Fruit fly (Drosophila melanogaster): ENCODE data around the gene CG45207.
A peak's percentile ranks its signal among the peaks of the same experiment; 100 is the strongest.

Gene CG45207

dm6 chr3R:15788221-15788620, 13.1 kb upstream of the CG45207 start, which contains the start of gene Uros2:
Uros2 (plus strand) TSS chr3R:15788521.
- TF ChIP-seq pad (GFP tag; optimal IDR thresholded peaks at IDR 0.05) (no peak), CG14711 (tag; optimal IDR thresholded peaks at IDR 0.05) (no peak), Crg-1 (GFP tag; optimal IDR thresholded peaks at IDR 0.05) (no peak), CG7045 (GFP tag; optimal IDR thresholded peaks at IDR 0.05) (no peak), bab1 (GFP tag; optimal IDR thresholded peaks at IDR 0.05) (no peak), Mnt (GFP tag; optimal IDR thresholded peaks at IDR 0.05) (no peak)

dm6 chr3R:15786538-15786937, 11.4 kb upstream of the CG45207 start, which contains the start of gene CG9590:
CG9590 (plus strand) TSS chr3R:15786703.
- TF ChIP-seq CG5204 (GFP tag; optimal IDR thresholded peaks at IDR 0.05) (no peak), bab1 (GFP tag; optimal IDR thresholded peaks at IDR 0.05) (peak; percentile 0), Hr96 (GFP tag; optimal IDR thresholded peaks at IDR 0.05) (no peak), CG7101 (tag; optimal IDR thresholded peaks at IDR 0.05) (no peak), Mnt (GFP tag; optimal IDR thresholded peaks at IDR 0.05) (no peak), Crg-1 (GFP tag; optimal IDR thresholded peaks at IDR 0.05) (no peak), pad (GFP tag; optimal IDR thresholded peaks at IDR 0.05) (no peak)

dm6 chr3R:15784298-15784697, 9.2 kb upstream of the CG45207 start:
- TF ChIP-seq tj (GFP tag; optimal IDR thresholded peaks at IDR 0.05): no peak
- TF ChIP-seq CG12768 (GFP tag; optimal IDR thresholded peaks at IDR 0.05): no peak
- no peak for TF ChIP-seq CG5204 (GFP tag; optimal IDR thresholded peaks at IDR 0.05)
- no peak for TF ChIP-seq ovo (GFP tag; optimal IDR thresholded peaks at IDR 0.05)
- TF ChIP-seq Mnt (GFP tag; optimal IDR thresholded peaks at IDR 0.05): no peak
- no peak for TF ChIP-seq CG7101 (tag; optimal IDR thresholded peaks at IDR 0.05)
- TF ChIP-seq Clk (GFP tag; optimal IDR thresholded peaks at IDR 0.05): no peak
- no peak for TF ChIP-seq pad (GFP tag; optimal IDR thresholded peaks at IDR 0.05)
- no peak for TF ChIP-seq Crg-1 (GFP tag; optimal IDR thresholded peaks at IDR 0.05)
- TF ChIP-seq CG11617 (GFP tag; optimal IDR thresholded peaks at IDR 0.05): no peak
- no peak for TF ChIP-seq CG7045 (GFP tag; optimal IDR thresholded peaks at IDR 0.05)
- TF ChIP-seq kay (GFP tag; ENCODE audit: borderline replicate concordance): no peak
- no peak for TF ChIP-seq CG33017 (tag; optimal IDR thresholded peaks at IDR 0.05)
- no peak for TF ChIP-seq toe (GFP tag; optimal IDR thresholded peaks at IDR 0.05)
- no peak for TF ChIP-seq Hr96 (GFP tag; optimal IDR thresholded peaks at IDR 0.05)

DNA sequence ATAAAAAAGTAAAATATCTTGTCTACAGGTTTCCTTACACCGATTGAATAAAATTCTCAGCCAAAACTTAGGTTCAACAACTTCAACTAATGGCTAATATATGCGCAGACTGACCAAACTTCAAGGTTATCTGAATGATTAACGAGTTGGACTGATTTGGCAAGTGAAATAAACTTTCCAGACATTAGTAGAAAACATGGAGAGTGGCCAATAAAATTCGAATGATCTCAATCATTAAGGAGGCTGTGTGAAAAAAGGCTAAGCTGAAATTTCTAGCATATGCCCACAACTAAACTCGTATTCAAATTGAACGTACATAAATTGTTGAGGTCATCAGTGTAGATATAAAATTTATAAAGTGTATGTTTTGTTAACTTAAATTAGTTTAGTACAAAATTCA, 4.4 kb upstream of the CG45207 start, which contains the start of gene CG5614:
TSS of gene CG5614 (plus strand) at position 301 of the 400 bp plus-strand sequence.
- TF ChIP-seq kay (GFP tag; ENCODE audit: borderline replicate concordance) (no peak), Mnt (GFP tag; optimal IDR thresholded peaks at IDR 0.05) (no peak), bab1 (GFP tag; optimal IDR thresholded peaks at IDR 0.05) (no peak), Hr96 (GFP tag; optimal IDR thresholded peaks at IDR 0.05) (no peak), CG14711 (tag; optimal IDR thresholded peaks at IDR 0.05) (no peak)

DNA sequence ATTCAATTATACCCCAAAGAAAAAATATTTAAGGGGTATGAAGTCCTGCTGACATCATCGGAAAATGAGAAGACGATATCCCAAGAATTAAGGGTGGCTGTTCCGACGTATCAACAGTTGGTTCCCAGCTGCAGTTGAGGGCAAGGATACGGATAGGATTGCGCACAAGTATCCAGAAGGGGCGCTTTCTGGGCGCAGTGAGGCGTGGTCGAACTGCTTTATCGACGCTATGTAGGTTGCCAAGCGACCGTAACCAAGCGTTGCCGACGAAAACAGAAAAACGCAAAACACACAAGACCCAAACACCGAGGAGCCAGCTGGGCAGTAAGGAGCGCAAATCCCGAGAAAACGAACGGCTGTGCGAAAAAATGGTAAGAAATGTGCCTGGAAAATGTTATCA, 1.0 kb downstream of the CG45207 start, which contains the start of gene Ttc26:
TSS of gene Ttc26 (plus strand) at position 289 of the 400 bp plus-strand sequence.
- no peak for TF ChIP-seq pad (GFP tag; optimal IDR thresholded peaks at IDR 0.05)
- no peak for TF ChIP-seq kay (GFP tag; ENCODE audit: borderline replicate concordance)
- TF ChIP-seq bab1 (GFP tag; optimal IDR thresholded peaks at IDR 0.05): no peak
- TF ChIP-seq CG14711 (tag; optimal IDR thresholded peaks at IDR 0.05): no peak
- TF ChIP-seq tj (GFP tag; optimal IDR thresholded peaks at IDR 0.05): no peak
- TF ChIP-seq CG5204 (GFP tag; optimal IDR thresholded peaks at IDR 0.05): no peak
- no peak for TF ChIP-seq cic (GFP tag; optimal IDR thresholded peaks at IDR 0.05)
- TF ChIP-seq CG33017 (tag; optimal IDR thresholded peaks at IDR 0.05): no peak

dm6 chr3R:15768900-15769299, 6.2 kb downstream of the CG45207 start:
- TF ChIP-seq Hr96 (GFP tag; optimal IDR thresholded peaks at IDR 0.05) (no peak), cic (GFP tag; optimal IDR thresholded peaks at IDR 0.05) (no peak), ovo (GFP tag; optimal IDR thresholded peaks at IDR 0.05) (no peak), CG5204 (GFP tag; optimal IDR thresholded peaks at IDR 0.05) (no peak), Clk (GFP tag; optimal IDR thresholded peaks at IDR 0.05) (no peak)

DNA sequence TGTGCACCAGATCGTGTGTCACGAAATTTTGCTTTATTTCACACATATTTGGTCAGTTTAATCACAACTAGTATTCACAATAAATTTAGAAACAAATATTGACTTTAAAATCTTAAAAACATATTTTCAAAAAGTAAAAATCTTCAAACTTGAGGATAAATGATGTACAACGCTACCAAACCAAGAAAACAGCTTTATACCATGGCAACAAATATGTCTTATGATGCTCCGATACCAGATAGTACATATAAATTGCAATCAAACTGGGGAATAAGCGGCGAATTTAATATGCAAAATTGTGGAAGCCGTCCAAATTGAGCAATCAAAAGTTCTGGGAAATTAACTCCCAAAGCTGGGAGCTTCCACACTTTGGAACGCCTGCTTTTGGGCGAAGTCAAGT, 7.8 kb downstream of the CG45207 start, which contains the start of gene CG5623:
TSS of gene CG5623 (minus strand) at position 101 of the 400 bp plus-strand sequence.
- TF ChIP-seq CG5204 (GFP tag; optimal IDR thresholded peaks at IDR 0.05) (no peak), bab1 (GFP tag; optimal IDR thresholded peaks at IDR 0.05) (no peak), cic (GFP tag; optimal IDR thresholded peaks at IDR 0.05) (no peak), CG1620 (GFP tag; optimal IDR thresholded peaks at IDR 0.05) (no peak), ovo (GFP tag; optimal IDR thresholded peaks at IDR 0.05) (no peak), CG14711 (tag; optimal IDR thresholded peaks at IDR 0.05) (no peak), Clk (GFP tag; optimal IDR thresholded peaks at IDR 0.05) (no peak), CG7045 (GFP tag; optimal IDR thresholded peaks at IDR 0.05) (no peak), kay (GFP tag; ENCODE audit: borderline replicate concordance) (no peak), pad (GFP tag; optimal IDR thresholded peaks at IDR 0.05) (no peak), CG12768 (GFP tag; optimal IDR thresholded peaks at IDR 0.05) (no peak), cnc (optimal IDR thresholded peaks at IDR 0.05) (no peak)

- TF ChIP-seq ovo (GFP tag; optimal IDR thresholded peaks at IDR 0.05) (no peak), CG7101 (tag; optimal IDR thresholded peaks at IDR 0.05) (no peak), toe (GFP tag; optimal IDR thresholded peaks at IDR 0.05) (no peak), bab1 (GFP tag; optimal IDR thresholded peaks at IDR 0.05) (no peak), CG1620 (GFP tag; optimal IDR thresholded peaks at IDR 0.05) (no peak), tj (GFP tag; optimal IDR thresholded peaks at IDR 0.05) (no peak), pad (GFP tag; optimal IDR thresholded peaks at IDR 0.05) (no peak), kay (GFP tag; ENCODE audit: borderline replicate concordance) (no peak), Clk (GFP tag; optimal IDR thresholded peaks at IDR 0.05) (no peak), CG5204 (GFP tag; optimal IDR thresholded peaks at IDR 0.05) (no peak), CG7045 (GFP tag; optimal IDR thresholded peaks at IDR 0.05) (no peak), Mnt (GFP tag; optimal IDR thresholded peaks at IDR 0.05) (no peak)
These were observed 12.3 kb downstream of the CG45207 start, which contains the start of gene CG12784 for dm6 chr3R:15762815-15763214. CG12784 (plus strand) TSS chr3R:15763115.
